Worm (Caenorhabditis elegans): ENCODE data around the gene T14G12.6.

- TF ChIP-seq ref-1 (GFP tag; conservative IDR thresholded peaks at IDR 0.05) (no peak), ztf-23 (GFP tag; IDR thresholded peaks at IDR 0.05) (no peak), tab-1 (GFP tag; IDR thresholded peaks at IDR 0.05) (0 out of 2 replicates have a peak, but pooled peaks have one; percentile 11), cog-1 (tag; optimal IDR thresholded peaks at IDR 0.05) (no peak), med-1 (GFP tag; optimal IDR thresholded peaks at IDR 0.05; ENCODE audit: insufficient read depth) (no peak), T22C8.4 (GFP tag; IDR thresholded peaks at IDR 0.05) (no peak), flt-1 (GFP tag; IDR thresholded peaks at IDR 0.05) (no peak)
Measured at ce11 chrX:3752443-3752842, 6.8 kb downstream of the T14G12.6 start.

All from whole organism, midembryonic.